Worm (Caenorhabditis elegans) whole organism, L4 larva: ENCODE data around the gene rnp-7.
A peak's percentile ranks its signal among the peaks of the same experiment; 100 is the strongest.

Experiments used
- D1046.2 ChIP-seq: fragments of 200-800 bp; sonication (Bioruptor generic); IDR thresholded peaks from 2 replicates; pipeline ENCODE4 v1.3.6; 2022; ENCODE audit warnings: missing genetic modification characterization, missing compliant biosample characterization
- Y105C5A.15 ChIP-seq: fragments of 200-800 bp; sonication (Bioruptor generic); IDR thresholded peaks from 2 replicates; pipeline ENCODE4 v1.3.6; 2022; ENCODE audit warnings: missing genetic modification characterization, missing compliant biosample characterization
- Y75B8A.6 ChIP-seq: fragments of 200-800 bp; sonication (Bioruptor generic); IDR thresholded peaks from 2 replicates; pipeline ENCODE4 v1.3.6; 2022; ENCODE audit warnings: missing genetic modification reagents, missing genetic modification characterization, missing compliant biosample characterization
- ZK337.2 ChIP-seq: fragments of 200-800 bp; sonication (Bioruptor generic); IDR thresholded peaks from 2 replicates; pipeline ENCODE4 v1.3.6; 2022; ENCODE audit warnings: missing genetic modification reagents, missing genetic modification characterization, missing compliant biosample characterization
- ZK546.5 ChIP-seq, 2 experiments: sonication (generic microtip); optimal IDR thresholded peaks; 2 replicates each; lab custom pipeline; 2017; ENCODE audit warnings: missing biosample characterization in 2 of 2, missing genetic modification characterization in 2 of 2
- aha-1 ChIP-seq: fragments of 150-350 bp; peaks from one replicate; lab custom pipeline; 2014; ENCODE audit warnings: missing biosample characterization, missing genetic modification characterization
- ama-1 ChIP-seq: fragments of 150-350 bp; optimal IDR thresholded peaks from 2 replicates; lab custom pipeline; 2014; ENCODE audit warnings: inconsistent platforms, mixed read lengths
- ceh-20 ChIP-seq: fragments of 200-800 bp; sonication (Bioruptor generic); IDR thresholded peaks from 2 replicates; pipeline ENCODE4 v1.3.6; 2022; ENCODE audit warnings: missing genetic modification reagents, missing genetic modification characterization, missing compliant biosample characterization
- ceh-28 ChIP-seq: fragments of 150-350 bp; optimal IDR thresholded peaks from 2 replicates; lab custom pipeline; 2014; ENCODE audit warnings: missing biosample characterization, missing genetic modification reagents, missing genetic modification characterization
- ces-1 ChIP-seq: fragments of 150-350 bp; sonication (generic microtip); optimal IDR thresholded peaks from 4 replicates; lab custom pipeline; 2014; ENCODE audit warnings: missing biosample characterization, missing genetic modification reagents, missing genetic modification characterization
- cey-2 ChIP-seq: sonication (generic microtip); optimal IDR thresholded peaks from 3 replicates; lab custom pipeline; 2017; ENCODE audit warnings: missing genetic modification characterization, mild to moderate bottlenecking, missing compliant biosample characterization, antibody characterized with exemption, borderline replicate concordance; ENCODE audit not compliant: insufficient read depth
- dmd-9 ChIP-seq: fragments of 200-800 bp; sonication (Bioruptor generic); IDR thresholded peaks from 2 replicates; pipeline ENCODE4 v1.3.6; 2022; ENCODE audit warnings: missing genetic modification reagents, missing genetic modification characterization, missing compliant biosample characterization
- dve-1 ChIP-seq: sonication (generic microtip); optimal IDR thresholded peaks from 2 replicates; lab custom pipeline; 2017; ENCODE audit warnings: antibody characterized with exemption, mild to moderate bottlenecking, missing genetic modification characterization, missing compliant biosample characterization; ENCODE audit not compliant: insufficient read depth
- fos-1 ChIP-seq: fragments of 150-350 bp; optimal IDR thresholded peaks from 2 replicates; lab custom pipeline; 2014; ENCODE audit warnings: missing biosample characterization, missing genetic modification characterization
- jun-1 ChIP-seq: fragments of 150-350 bp; optimal IDR thresholded peaks from 2 replicates; lab custom pipeline; 2014; ENCODE audit warnings: missing biosample characterization, missing genetic modification reagents, missing genetic modification characterization
- lim-7 ChIP-seq: fragments of 200-800 bp; sonication (Bioruptor generic); IDR thresholded peaks from 2 replicates; pipeline ENCODE4 v1.3.6; 2022; ENCODE audit warnings: missing genetic modification characterization, missing compliant biosample characterization
- lin-1 ChIP-seq: fragments of 200-800 bp; sonication (Bioruptor generic); IDR thresholded peaks from 2 replicates; pipeline ENCODE4 v1.3.6; 2022; ENCODE audit warnings: missing genetic modification reagents, missing genetic modification characterization, missing compliant biosample characterization
- lin-13 ChIP-seq: fragments of 150-350 bp; optimal IDR thresholded peaks from 2 replicates; lab custom pipeline; 2014; ENCODE audit warnings: missing biosample characterization, missing genetic modification reagents, missing genetic modification characterization
- lin-29 ChIP-seq: fragments of 200-800 bp; sonication (Bioruptor generic); IDR thresholded peaks from 2 replicates; pipeline ENCODE4 v1.3.6; 2022; ENCODE audit warnings: missing genetic modification reagents, missing genetic modification characterization, missing compliant biosample characterization
- lin-38 ChIP-seq: fragments of 200-800 bp; sonication (Bioruptor generic); IDR thresholded peaks from 2 replicates; pipeline ENCODE4 v1.3.6; 2022; ENCODE audit warnings: missing genetic modification reagents, missing genetic modification characterization, missing compliant biosample characterization
- lin-39 ChIP-seq: fragments of 150-350 bp; optimal IDR thresholded peaks from 2 replicates; lab custom pipeline; 2014; ENCODE audit warnings: missing biosample characterization, missing genetic modification reagents, missing genetic modification characterization
- mep-1 ChIP-seq: fragments of 150-350 bp; sonication (generic microtip); optimal IDR thresholded peaks from 3 replicates; lab custom pipeline; 2014; ENCODE audit warnings: missing biosample characterization, missing genetic modification characterization
- mes-2 ChIP-seq: sonication (generic microtip); optimal IDR thresholded peaks from 2 replicates; lab custom pipeline; 2016; ENCODE audit warnings: missing genotype, mild to moderate bottlenecking, missing genetic modification characterization, missing compliant biosample characterization; ENCODE audit not compliant: poor library complexity, severe bottlenecking
- mxl-2 ChIP-seq: fragments of 200-800 bp; sonication (Bioruptor generic); conservative IDR thresholded peaks from 2 replicates; pipeline ENCODE4 v1.3.6; 2022; ENCODE audit warnings: missing genetic modification reagents, missing genetic modification characterization, missing compliant biosample characterization
- mxl-3 ChIP-seq: fragments of 200-800 bp; sonication (Bioruptor generic); optimal IDR thresholded peaks from 2 replicates; lab custom pipeline; 2018; ENCODE audit warnings: mild to moderate bottlenecking, missing genetic modification characterization, missing compliant biosample characterization
- nhr-102 ChIP-seq: sonication (generic microtip); optimal IDR thresholded peaks from 2 replicates; lab custom pipeline; 2016; ENCODE audit warnings: mild to moderate bottlenecking, missing genetic modification characterization, moderate library complexity, missing compliant biosample characterization
- nhr-111 ChIP-seq: fragments of 200-800 bp; sonication (Bioruptor generic); optimal IDR thresholded peaks from 2 replicates; lab custom pipeline; 2018; ENCODE audit warnings: mild to moderate bottlenecking, missing genetic modification characterization, missing compliant biosample characterization
- nhr-25 ChIP-seq: sonication (generic microtip); optimal IDR thresholded peaks from 2 replicates; lab custom pipeline; 2017; ENCODE audit warnings: missing genetic modification characterization, mild to moderate bottlenecking, missing compliant biosample characterization, antibody characterized with exemption, moderate library complexity, borderline replicate concordance; ENCODE audit not compliant: insufficient read depth
- nhr-41 ChIP-seq: fragments of 200-800 bp; sonication (Bioruptor generic); IDR thresholded peaks from 2 replicates; pipeline ENCODE4 v1.3.6; 2022; ENCODE audit warnings: missing genetic modification reagents, missing genetic modification characterization, missing compliant biosample characterization
- nhr-6 ChIP-seq: fragments of 150-350 bp; optimal IDR thresholded peaks from 2 replicates; lab custom pipeline; 2014; ENCODE audit warnings: missing biosample characterization, missing genetic modification characterization
- nhr-77 ChIP-seq: fragments of 150-350 bp; optimal IDR thresholded peaks from 2 replicates; lab custom pipeline; 2014; ENCODE audit warnings: missing biosample characterization, missing genetic modification characterization
- pha-4 ChIP-seq, 2 experiments: fragments of 150-350 bp in 1 of 2; fragments of 200-800 bp in 1 of 2; sonication (Bioruptor generic) in 1 of 2; IDR thresholded peaks in 1 of 2; optimal IDR thresholded peaks in 1 of 2; 2 replicates each; pipeline versions ENCODE4 v1.3.6 to Lab custom; 2014 to 2022; ENCODE audit warnings: missing genetic modification characterization in 2 of 2, missing genetic modification reagents in 2 of 2, missing biosample characterization in 1 of 2, missing compliant biosample characterization in 1 of 2
- pqm-1 ChIP-seq: sonication (generic microtip); optimal IDR thresholded peaks from 2 replicates; lab custom pipeline; 2017; ENCODE audit warnings: missing biosample characterization, missing genetic modification characterization
- rbr-2 ChIP-seq: sonication (generic microtip); optimal IDR thresholded peaks from 2 replicates; lab custom pipeline; 2016; ENCODE audit warnings: missing genotype, missing genetic modification characterization, missing compliant biosample characterization
- saeg-2 ChIP-seq: fragments of 200-800 bp; sonication (Bioruptor generic); IDR thresholded peaks from 2 replicates; pipeline ENCODE4 v1.3.6; 2022; ENCODE audit warnings: missing genetic modification reagents, missing genetic modification characterization, missing compliant biosample characterization
- set-16 ChIP-seq: fragments of 200-800 bp; sonication (Bioruptor generic); IDR thresholded peaks from 2 replicates; pipeline ENCODE4 v1.3.6; 2022; ENCODE audit warnings: missing genetic modification reagents, missing genetic modification characterization, missing compliant biosample characterization
- snpc-4 ChIP-seq: fragments of 150-350 bp; optimal IDR thresholded peaks from 2 replicates; lab custom pipeline; 2014; ENCODE audit warnings: missing biosample characterization, missing genetic modification characterization
- unc-130 ChIP-seq: sonication (generic microtip); optimal IDR thresholded peaks from 2 replicates; lab custom pipeline; 2016; ENCODE audit warnings: missing genetic modification reagents, missing genetic modification characterization, missing compliant biosample characterization
- unc-39 ChIP-seq: sonication (generic microtip); optimal IDR thresholded peaks from 2 replicates; lab custom pipeline; 2017; ENCODE audit warnings: missing biosample characterization, missing genetic modification characterization
- vab-7 ChIP-seq: fragments of 200-800 bp; sonication (Bioruptor generic); IDR thresholded peaks from 2 replicates; pipeline ENCODE4 v1.3.6; 2022; ENCODE audit warnings: missing genetic modification reagents, missing genetic modification characterization, missing compliant biosample characterization
- zfp-2 ChIP-seq: sonication (generic microtip); optimal IDR thresholded peaks from 2 replicates; lab custom pipeline; 2016; ENCODE audit warnings: mild to moderate bottlenecking, missing genetic modification characterization, missing compliant biosample characterization
- zip-11 ChIP-seq: fragments of 200-800 bp; sonication (Bioruptor generic); IDR thresholded peaks from 2 replicates; pipeline ENCODE4 v1.3.6; 2022; ENCODE audit warnings: missing genetic modification characterization, missing compliant biosample characterization

The rnp-7 gene

DNA sequence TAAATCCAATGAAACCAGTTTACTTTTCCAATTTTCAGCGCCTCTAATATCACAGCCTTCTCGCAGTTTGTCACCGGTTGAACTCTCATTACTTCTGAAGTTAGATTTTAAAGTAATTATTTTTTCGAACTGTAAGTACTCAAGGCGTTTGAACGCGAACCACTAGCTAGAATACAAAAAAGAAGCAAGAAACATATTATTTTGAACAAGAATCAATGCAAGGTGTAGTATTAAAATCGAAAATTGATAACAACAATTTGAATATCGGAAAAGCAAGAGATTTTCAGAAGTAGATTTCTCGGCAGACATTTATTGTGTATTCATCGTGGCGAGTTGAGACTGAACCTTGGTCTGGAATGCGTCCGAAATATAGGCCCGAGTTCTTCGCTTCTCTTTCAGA, 37.0 kb upstream of the rnp-7 start, which contains the start of gene exos-9:
exos-9 (minus strand) TSS at position 101 of the 400 bp plus-strand sequence.
- peak; percentile 31 for TF ChIP-seq aha-1
- TF ChIP-seq zfp-2 (tag; lab: Kevin White, UChicago), result no peak

ce11 chrIII:7195325-7195724, 34.4 kb upstream of the rnp-7 start, which contains the start of gene F37C12.18:
Gene F37C12.18 (minus strand): TSS chrIII:7195425.
- no peak for TF ChIP-seq ZK337.2
- peak; percentile 68 for TF ChIP-seq aha-1

DNA sequence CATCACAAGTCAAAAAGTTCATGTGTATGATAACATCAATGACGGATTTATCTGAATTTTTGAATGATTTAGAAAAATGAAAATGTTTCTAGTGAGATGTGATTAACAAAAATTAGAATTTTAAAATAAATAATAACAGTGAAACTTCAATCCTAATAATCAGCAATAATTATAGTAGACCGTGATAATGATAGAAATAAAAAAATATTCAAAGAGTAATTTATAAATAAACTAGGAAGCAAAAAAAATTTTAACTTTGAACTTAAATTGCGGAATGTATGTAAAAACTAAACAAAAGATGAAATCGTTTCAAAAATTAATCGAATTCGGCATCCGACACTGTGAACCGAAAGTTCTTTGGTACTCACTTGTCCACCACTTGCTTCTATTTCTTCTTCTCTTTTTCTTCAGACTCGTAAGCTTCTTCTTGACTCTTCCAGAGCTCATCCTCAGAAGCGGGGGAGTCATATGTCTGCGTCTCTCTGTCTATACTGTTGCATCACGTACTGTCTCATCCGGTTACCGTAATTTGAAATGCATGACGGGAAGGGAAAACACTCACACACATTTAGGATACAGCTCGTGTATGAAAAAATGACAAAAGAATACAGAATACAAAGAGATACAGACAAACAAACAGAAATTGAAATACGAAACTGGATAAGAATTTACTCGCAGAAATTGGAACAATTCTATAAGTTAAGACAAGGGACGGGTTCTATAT, 32.1 kb upstream of the rnp-7 start, which contains the start of gene mec-14:
mec-14 (minus strand) TSS at position 51 of the 724 bp plus-strand sequence.
- TF ChIP-seq nhr-41 (GFP tag; lab: Robert Waterston, UW) (no peak), mxl-3 (no peak), unc-39 (tag; lab: Kevin White, UChicago) (no peak), D1046.2 (GFP tag; lab: Robert Waterston, UW) (no peak)

- TF ChIP-seq ceh-28 (tag; lab: Kevin White, UChicago) (no peak), dve-1 (tag; lab: Kevin White, UChicago) (peak; percentile 82), Y75B8A.6 (GFP tag; lab: Robert Waterston, UW) (no peak), zip-11 (GFP tag; lab: Robert Waterston, UW) (no peak), nhr-102 (tag; lab: Kevin White, UChicago) (peak; percentile 15), unc-39 (tag; lab: Kevin White, UChicago) (no peak), nhr-77 (tag; lab: Kevin White, UChicago) (peak; percentile 64), unc-130 (GFP tag; lab: Kevin White, UChicago) (peak; percentile 38), jun-1 (tag; lab: Kevin White, UChicago) (no peak), lin-38 (GFP tag; lab: Robert Waterston, UW) (peak; percentile 74), nhr-111 (GFP tag; lab: Kevin White, UChicago) (no peak), nhr-6 (tag; lab: Kevin White, UChicago) (peak; percentile 77), rbr-2 (tag; lab: Kevin White, UChicago) (peak; percentile 67), ces-1 (GFP tag; lab: Kevin White, UChicago) (peak; percentile 67), mep-1 (tag; lab: Kevin White, UChicago) (peak; percentile 82), dmd-9 (no peak), snpc-4 (no peak), nhr-25 (tag; lab: Kevin White, UChicago) (peak; percentile 49), vab-7 (no peak), lin-29 (GFP tag; lab: Robert Waterston, UW) (no peak), ceh-20 (peak; percentile 48; the same call in 1 of the 2 replicates), lin-39 (no peak), zfp-2 (tag; lab: Kevin White, UChicago) (peak; percentile 94), set-16 (GFP tag; lab: Robert Waterston, UW) (no peak; the same call in 1 of the 2 replicates), pha-4 (GFP tag; IDR thresholded peaks at IDR 0.05; lab: Robert Waterston, UW) (no peak), pha-4 (tag; optimal IDR thresholded peaks at IDR 0.05; lab: Kevin White, UChicago) (no peak), lin-13 (GFP tag; lab: Kevin White, UChicago) (peak; percentile 58), pqm-1 (tag; lab: Kevin White, UChicago) (peak; percentile 21), nhr-41 (GFP tag; lab: Robert Waterston, UW) (no peak), lim-7 (GFP tag; lab: Robert Waterston, UW) (no peak), mes-2 (tag; lab: Kevin White, UChicago) (peak; percentile 92), cey-2 (tag; lab: Kevin White, UChicago) (no peak), saeg-2 (GFP tag; lab: Robert Waterston, UW) (no peak), lin-1 (GFP tag; lab: Robert Waterston, UW) (no peak), fos-1 (tag; lab: Kevin White, UChicago) (no peak), mxl-2 (GFP tag; lab: Robert Waterston, UW) (no peak), Y105C5A.15 (no peak), ZK546.5 (tag; optimal IDR thresholded peaks at IDR 0.05; lab: Kevin White, UChicago) (peak in 1 of 2 experiments; percentile 52), ama-1 (no peak)
Observed at ce11 chrIII:7189581-7190128, 28.7 kb upstream of the rnp-7 start, which contains the start of gene rps-21. Gene rps-21 (minus strand): TSS chrIII:7189631.
